Fruit fly (Drosophila melanogaster): Measurements from ENCODE around the gene Pex3.

DNA sequence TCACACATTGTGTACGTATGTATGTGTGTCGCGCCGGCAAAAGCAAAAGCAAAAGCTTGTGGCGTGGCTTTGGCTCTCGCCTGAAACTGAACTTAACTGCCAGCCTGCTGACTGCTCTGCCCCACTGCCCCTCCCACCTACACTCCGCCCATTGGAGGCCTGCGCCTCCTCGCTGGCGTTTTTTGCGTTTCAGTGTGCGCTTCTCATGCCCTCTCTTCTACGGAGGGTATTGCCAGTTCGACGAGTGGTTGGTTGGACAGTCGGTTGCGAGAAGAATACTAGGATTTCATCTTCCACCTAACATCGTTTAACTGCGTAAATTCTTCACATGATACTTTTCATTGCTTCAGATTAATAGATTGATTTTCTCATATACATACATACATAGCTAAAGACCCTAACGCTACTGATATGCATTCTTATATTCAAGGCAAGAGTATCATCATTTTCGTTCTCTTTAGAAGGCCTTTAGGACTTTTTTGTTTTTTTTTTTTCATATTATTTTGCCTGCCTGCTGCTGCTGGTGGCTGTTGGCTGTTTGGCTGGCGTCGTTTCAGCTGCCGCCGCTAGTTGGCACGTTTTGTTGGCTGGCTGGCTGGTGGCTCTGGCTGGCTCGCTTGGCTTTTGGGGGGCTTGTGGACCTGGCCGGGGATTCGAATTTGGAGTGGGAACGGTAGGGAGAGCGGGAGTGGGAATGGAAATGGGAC is 39.2 kb upstream of the Pex3 start:
- TF ChIP-seq Dll (optimal IDR thresholded peaks at IDR 0.05) (no peak), CG8478 (optimal IDR thresholded peaks at IDR 0.05) (no peak), usp (GFP tag; optimal IDR thresholded peaks at IDR 0.05) (no peak), EcR (GFP tag; optimal IDR thresholded peaks at IDR 0.05) (no peak), psq (optimal IDR thresholded peaks at IDR 0.05) (no peak)
